Worm (Caenorhabditis elegans) whole organism, L1 larva: ENCODE results near the gene ppgn-1.

Experiments used
- aha-1 ChIP-seq: fragments of 150-350 bp; optimal IDR thresholded peaks from 2 replicates; lab custom pipeline; 2014; ENCODE audit warnings: missing biosample characterization, missing genetic modification characterization
- ceh-88 ChIP-seq: fragments of 200-800 bp; sonication (Bioruptor generic); IDR thresholded peaks from 2 replicates; pipeline ENCODE4 v1.3.6; 2022; ENCODE audit warnings: missing genetic modification characterization, missing compliant biosample characterization
- egl-27 ChIP-seq, 2 experiments: fragments of 150-350 bp in 1 of 2; sonication (generic microtip); optimal IDR thresholded peaks; 3 replicates each; lab custom pipeline; 2017 to 2018; ENCODE audit warnings: missing biosample characterization in 2 of 2, missing genetic modification characterization in 2 of 2, missing genetic modification reagents in 2 of 2
- fkh-10 ChIP-seq: sonication (generic microtip); optimal IDR thresholded peaks from 2 replicates; lab custom pipeline; 2017; ENCODE audit warnings: missing biosample characterization, missing genetic modification reagents, missing genetic modification characterization
- grh-1 ChIP-seq: fragments of 200-800 bp; sonication (Bioruptor generic); IDR thresholded peaks from 2 replicates; pipeline ENCODE4 v1.3.6; 2022; ENCODE audit warnings: missing genetic modification reagents, missing genetic modification characterization, missing compliant biosample characterization
- hlh-4 ChIP-seq: sonication (generic microtip); optimal IDR thresholded peaks from 2 replicates; lab custom pipeline; 2016; ENCODE audit warnings: mild to moderate bottlenecking, missing genetic modification characterization, missing compliant biosample characterization
- jun-1 ChIP-seq: fragments of 150-350 bp; optimal IDR thresholded peaks from 2 replicates; lab custom pipeline; 2014; ENCODE audit warnings: missing biosample characterization, missing genetic modification reagents, missing genetic modification characterization
- lin-15B ChIP-seq: fragments of 150-350 bp; sonication (generic microtip); optimal IDR thresholded peaks from 3 replicates; lab custom pipeline; 2014; ENCODE audit warnings: missing biosample characterization, missing genetic modification characterization
- nhr-237 ChIP-seq: fragments of 150-350 bp; optimal IDR thresholded peaks from 2 replicates; lab custom pipeline; 2014; ENCODE audit warnings: missing biosample characterization, missing genetic modification characterization
- nhr-28 ChIP-seq: fragments of 150-350 bp; optimal IDR thresholded peaks from 2 replicates; lab custom pipeline; 2014; ENCODE audit warnings: missing biosample characterization, missing genetic modification characterization
- pag-3 ChIP-seq: sonication (generic microtip); optimal IDR thresholded peaks from 2 replicates; lab custom pipeline; 2017; ENCODE audit warnings: missing genetic modification characterization, mild to moderate bottlenecking, missing compliant biosample characterization, antibody characterized with exemption, borderline replicate concordance; ENCODE audit not compliant: insufficient read depth
- rnt-1 ChIP-seq: sonication (generic microtip); optimal IDR thresholded peaks from 2 replicates; lab custom pipeline; 2016; ENCODE audit warnings: mild to moderate bottlenecking, missing genetic modification characterization, moderate library complexity, missing compliant biosample characterization
- snpc-4 ChIP-seq: fragments of 150-350 bp; optimal IDR thresholded peaks from 2 replicates; lab custom pipeline; 2014; ENCODE audit warnings: missing biosample characterization, missing genetic modification characterization

DNA sequence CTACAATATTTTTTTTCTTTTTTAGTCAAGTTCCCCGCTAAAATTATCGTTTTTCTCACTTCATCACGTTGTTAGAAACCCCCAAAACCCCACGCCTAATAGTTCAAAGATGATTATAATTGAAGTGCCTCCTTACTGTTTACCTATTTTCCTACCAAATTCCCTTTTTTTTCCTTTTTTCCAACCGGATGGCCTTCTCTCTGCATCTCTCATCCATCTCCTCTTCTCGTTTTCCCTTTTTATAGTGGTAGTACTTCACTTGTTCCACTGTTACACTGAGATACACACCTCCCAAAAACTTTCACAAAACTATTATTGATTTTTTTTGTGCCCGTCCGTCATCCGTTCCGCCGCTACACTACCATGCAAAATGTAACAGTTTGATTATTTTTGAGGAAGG is 25.7 kb downstream of the ppgn-1 start, which contains the start of gene nsy-4:
- TF ChIP-seq hlh-4 (tag; lab: Kevin White, UChicago), result no peak
- no peak for TF ChIP-seq rnt-1 (tag; lab: Kevin White, UChicago)
- no peak for TF ChIP-seq snpc-4
- no peak for TF ChIP-seq grh-1 (GFP tag; lab: Robert Waterston, UW)
- TF ChIP-seq lin-15B, result no peak
- TF ChIP-seq fkh-10 (GFP tag; lab: Kevin White, UChicago), result no peak
- no peak for TF ChIP-seq egl-27 (tag; optimal IDR thresholded peaks at IDR 0.05; lab: Kevin White, UChicago)
- no peak for TF ChIP-seq nhr-28 (tag; lab: Kevin White, UChicago)
- no peak for TF ChIP-seq aha-1 (tag; lab: Kevin White, UChicago)
- no peak for TF ChIP-seq pag-3 (tag; lab: Kevin White, UChicago)
- no peak for TF ChIP-seq jun-1 (tag; lab: Kevin White, UChicago)
- TF ChIP-seq nhr-237 (tag; lab: Kevin White, UChicago), result no peak
- no peak for TF ChIP-seq ceh-88 (GFP tag; lab: Robert Waterston, UW)
